Fruit fly (Drosophila melanogaster): ENCODE measurements around the gene CG9981.

Gene CG9981

DNA sequence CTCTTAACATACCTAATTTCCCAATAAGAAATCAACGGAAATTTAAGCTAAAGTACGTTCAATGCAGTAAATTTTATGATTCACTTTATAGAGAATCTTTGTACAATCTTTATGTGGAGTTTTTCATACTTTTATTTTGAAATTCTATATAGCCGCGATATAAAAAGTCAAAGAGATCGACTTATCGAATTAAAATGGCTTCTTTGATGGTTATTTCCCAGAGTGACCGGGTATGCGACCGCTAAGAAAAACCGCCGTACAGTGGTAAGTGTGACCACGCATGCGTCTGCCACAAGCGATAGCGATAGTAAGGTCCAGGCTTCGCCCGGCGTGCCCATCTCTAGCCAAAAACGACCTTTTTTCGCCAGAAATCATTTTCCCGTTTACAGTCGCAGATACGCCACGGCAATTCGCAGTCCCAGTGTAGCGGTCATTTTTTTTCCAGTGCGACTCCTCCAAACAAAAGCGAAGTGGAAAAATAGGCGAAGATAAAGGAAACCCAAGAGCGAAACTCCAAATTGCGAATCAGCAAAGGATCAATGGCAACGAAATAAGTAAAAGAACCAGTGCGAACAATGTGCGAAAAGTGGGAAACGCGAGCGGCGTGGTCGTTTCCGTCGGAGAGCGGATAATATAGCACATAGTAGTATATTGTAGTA is 17.7 kb upstream of the CG9981 start, which contains the start of gene hang (continued):
- TF ChIP-seq CG15514 (GFP tag; optimal IDR thresholded peaks at IDR 0.05) (peak; percentile 82), Dip2 (GFP tag; IDR thresholded peaks at IDR 0.05) (no peak), Dad (GFP tag; optimal IDR thresholded peaks at IDR 0.05) (no peak), NC2α (GFP tag; optimal IDR thresholded peaks at IDR 0.05) (no peak), CG17385 (GFP tag; optimal IDR thresholded peaks at IDR 0.05) (peak; percentile 37), Hmx (GFP tag; optimal IDR thresholded peaks at IDR 0.05) (no peak), CG17359 (tag; optimal IDR thresholded peaks at IDR 0.05) (peak; percentile 13), so (GFP tag; IDR thresholded peaks at IDR 0.05) (no peak), CG6854 (GFP tag; optimal IDR thresholded peaks at IDR 0.05) (peak; percentile 66), Fer2 (tag; optimal IDR thresholded peaks at IDR 0.05) (no peak), tll (GFP tag; optimal IDR thresholded peaks at IDR 0.05) (no peak), CG8089 (GFP tag; optimal IDR thresholded peaks at IDR 0.05) (no peak), CG10462 (GFP tag; optimal IDR thresholded peaks at IDR 0.05) (no peak), CkIIα-i1 (GFP tag; IDR thresholded peaks at IDR 0.05) (no peak), CG3407 (GFP tag; optimal IDR thresholded peaks at IDR 0.05) (peak; percentile 24), Bdp1 (GFP tag; optimal IDR thresholded peaks at IDR 0.05) (no peak), esg (GFP tag; conservative IDR thresholded peaks at IDR 0.05) (no peak), CG11504 (tag; optimal IDR thresholded peaks at IDR 0.05) (peak; percentile 12), wdn (GFP tag; IDR thresholded peaks at IDR 0.05) (0 out of 2 replicates have a peak, but pooled peaks have one; percentile 30), Blimp-1 (GFP tag; optimal IDR thresholded peaks at IDR 0.05) (peak; percentile 34), row (GFP tag; IDR thresholded peaks at IDR 0.05) (peak; percentile 58), Side (GFP tag; optimal IDR thresholded peaks at IDR 0.05) (peak; percentile 29), caup (GFP tag; optimal IDR thresholded peaks at IDR 0.05; ENCODE audit: severe bottlenecking) (peak; percentile 58), CG34422 (GFP tag; IDR thresholded peaks at IDR 0.05) (0 out of 3 replicates have a peak, but pooled peaks have one; percentile 41), CG2116 (GFP tag; optimal IDR thresholded peaks at IDR 0.05) (peak; percentile 73), CG14965 (GFP tag; optimal IDR thresholded peaks at IDR 0.05; ENCODE audit: borderline replicate concordance) (no peak), hth (optimal IDR thresholded peaks at IDR 0.05) (no peak), CG1792 (GFP tag; optimal IDR thresholded peaks at IDR 0.05) (peak; percentile 10), dm (GFP tag; optimal IDR thresholded peaks at IDR 0.05) (peak; percentile 3), CG6272 (GFP tag; IDR thresholded peaks at IDR 0.05) (peak; percentile 27; the same call in 1 of the 2 replicates), CG8765 (GFP tag; IDR thresholded peaks at IDR 0.05) (no peak), ap (GFP tag; IDR thresholded peaks at IDR 0.05) (no peak), prd (optimal IDR thresholded peaks at IDR 0.05) (no peak), prd (GFP tag; IDR thresholded peaks at IDR 0.05) (peak; percentile 38; the same call in 2 of the 3 replicates), danr (GFP tag; IDR thresholded peaks at IDR 0.05) (no peak), CG7271 (tag; optimal IDR thresholded peaks at IDR 0.05) (peak; percentile 20), Lhr (GFP tag; optimal IDR thresholded peaks at IDR 0.05) (peak; percentile 64), corto (GFP tag; optimal IDR thresholded peaks at IDR 0.05) (no peak), CG13624 (GFP tag; optimal IDR thresholded peaks at IDR 0.05) (peak; percentile 29), NFAT (GFP tag; IDR thresholded peaks at IDR 0.05) (peak; percentile 66), CG10565 (GFP tag; optimal IDR thresholded peaks at IDR 0.05) (no peak), lilli (GFP tag; optimal IDR thresholded peaks at IDR 0.05) (peak; percentile 25), kay (GFP tag; optimal IDR thresholded peaks at IDR 0.05) (no peak), CG1529 (GFP tag; optimal IDR thresholded peaks at IDR 0.05) (no peak), Rfx (GFP tag; IDR thresholded peaks at IDR 0.05) (peak; percentile 75), z (GFP tag; IDR thresholded peaks at IDR 0.05) (no peak), Jarid2 (GFP tag; optimal IDR thresholded peaks at IDR 0.05) (peak; percentile 84), ato (GFP tag; IDR thresholded peaks at IDR 0.05; ENCODE audit: partially characterized antibody) (peak; percentile 82), Mes4 (GFP tag; optimal IDR thresholded peaks at IDR 0.05) (no peak), fru (optimal IDR thresholded peaks at IDR 0.05) (no peak), az2 (GFP tag; optimal IDR thresholded peaks at IDR 0.05) (no peak)
